Worm (Caenorhabditis elegans) whole organism, early embryonic: ENCODE results near the gene C50E3.7.

ENCODE experiments used
- B0310.2 ChIP-seq: sonication (generic microtip); optimal IDR thresholded peaks from 2 replicates; lab custom pipeline; 2016; ENCODE audit warnings: mild to moderate bottlenecking, missing genetic modification characterization, missing compliant biosample characterization
- F13C5.2 ChIP-seq: sonication (generic microtip); optimal IDR thresholded peaks from 2 replicates; lab custom pipeline; 2017; ENCODE audit warnings: mild to moderate bottlenecking, missing genetic modification characterization, inconsistent platforms, missing compliant biosample characterization
- aly-1 ChIP-seq: sonication (generic microtip); optimal IDR thresholded peaks from 2 replicates; lab custom pipeline; 2016; ENCODE audit warnings: missing genetic modification characterization, missing compliant biosample characterization
- ama-1 ChIP-seq: fragments of 150-350 bp; optimal IDR thresholded peaks from 2 replicates; lab custom pipeline; 2014
- ceh-13 ChIP-seq: fragments of 200-800 bp; sonication (Bioruptor generic); optimal IDR thresholded peaks from 2 replicates; lab custom pipeline; 2018; ENCODE audit warnings: mild to moderate bottlenecking, missing genetic modification characterization, missing compliant biosample characterization
- ceh-36 ChIP-seq: sonication (generic microtip); optimal IDR thresholded peaks from 2 replicates; lab custom pipeline; 2016; ENCODE audit warnings: missing genetic modification characterization, inconsistent platforms, missing compliant biosample characterization
- ets-7 ChIP-seq: sonication (generic microtip); optimal IDR thresholded peaks from 2 replicates; lab custom pipeline; 2016; ENCODE audit warnings: missing genotype, missing genetic modification characterization, missing compliant biosample characterization
- flt-1 ChIP-seq: fragments of 200-800 bp; sonication (Bioruptor generic); IDR thresholded peaks from 2 replicates; pipeline ENCODE4 v1.3.6; 2022; ENCODE audit warnings: missing genetic modification characterization, missing compliant biosample characterization
- hmbx-1 ChIP-seq: sonication (generic microtip); optimal IDR thresholded peaks from 2 replicates; lab custom pipeline; 2016; ENCODE audit warnings: mild to moderate bottlenecking, missing genetic modification characterization, missing compliant biosample characterization
- hmg-4 ChIP-seq: fragments of 200-800 bp; sonication (Bioruptor generic); optimal IDR thresholded peaks from 2 replicates; lab custom pipeline; 2018; ENCODE audit warnings: mild to moderate bottlenecking, missing genetic modification characterization, missing compliant biosample characterization
- hnd-1 ChIP-seq: sonication (generic microtip); optimal IDR thresholded peaks from 2 replicates; lab custom pipeline; 2016; ENCODE audit warnings: missing genetic modification characterization, missing compliant biosample characterization
- pes-1 ChIP-seq: fragments of 200-800 bp; sonication (Bioruptor generic); IDR thresholded peaks from 2 replicates; pipeline ENCODE4 v1.3.6; 2022; ENCODE audit warnings: missing genetic modification reagents, missing genetic modification characterization, missing compliant biosample characterization
- scrt-1 ChIP-seq: fragments of 200-800 bp; sonication (Bioruptor generic); IDR thresholded peaks from 2 replicates; pipeline ENCODE4 v1.3.6; 2022; ENCODE audit warnings: missing genetic modification characterization, missing compliant biosample characterization
- sea-1 ChIP-seq: fragments of 200-800 bp; sonication (Bioruptor generic); conservative IDR thresholded peaks from 2 replicates; pipeline ENCODE4 v1.3.6; 2022; ENCODE audit warnings: missing genetic modification characterization, missing compliant biosample characterization
- tbx-11 ChIP-seq: fragments of 200-800 bp; sonication (Bioruptor generic); IDR thresholded peaks from 2 replicates; pipeline ENCODE4 v1.3.6; 2022; ENCODE audit warnings: missing genetic modification characterization, missing compliant biosample characterization
- tbx-37 ChIP-seq: fragments of 200-800 bp; sonication (Bioruptor generic); conservative IDR thresholded peaks from 2 replicates; pipeline ENCODE4 v1.3.6; 2022; ENCODE audit warnings: missing genetic modification reagents, missing genetic modification characterization, missing compliant biosample characterization
- tra-4 ChIP-seq: sonication (generic microtip); optimal IDR thresholded peaks from 2 replicates; lab custom pipeline; 2017; ENCODE audit warnings: missing genetic modification characterization, missing compliant biosample characterization

C50E3.7 gene

ce11 chrV:7598269-7598668 is at the start of gene C50E3.7:
Gene C50E3.7 (minus strand): TSS chrV:7598369.
- TF ChIP-seq ets-7 (tag; lab: Kevin White, UChicago) (no peak), hmbx-1 (tag; lab: Kevin White, UChicago) (no peak), ceh-13 (GFP tag; lab: Kevin White, UChicago) (no peak), scrt-1 (no peak), ama-1 (no peak), hmg-4 (GFP tag; lab: Kevin White, UChicago) (no peak), hnd-1 (tag; lab: Kevin White, UChicago) (no peak), tbx-11 (GFP tag; lab: Robert Waterston, UW) (no peak), pes-1 (GFP tag; lab: Robert Waterston, UW) (no peak), tra-4 (tag; lab: Kevin White, UChicago) (no peak)

- TF ChIP-seq ama-1 (no peak), B0310.2 (tag; lab: Kevin White, UChicago) (no peak), tbx-11 (GFP tag; lab: Robert Waterston, UW) (no peak)
Observed at ce11 chrV:7647147-7647546, 49.0 kb upstream of the C50E3.7 start.

DNA sequence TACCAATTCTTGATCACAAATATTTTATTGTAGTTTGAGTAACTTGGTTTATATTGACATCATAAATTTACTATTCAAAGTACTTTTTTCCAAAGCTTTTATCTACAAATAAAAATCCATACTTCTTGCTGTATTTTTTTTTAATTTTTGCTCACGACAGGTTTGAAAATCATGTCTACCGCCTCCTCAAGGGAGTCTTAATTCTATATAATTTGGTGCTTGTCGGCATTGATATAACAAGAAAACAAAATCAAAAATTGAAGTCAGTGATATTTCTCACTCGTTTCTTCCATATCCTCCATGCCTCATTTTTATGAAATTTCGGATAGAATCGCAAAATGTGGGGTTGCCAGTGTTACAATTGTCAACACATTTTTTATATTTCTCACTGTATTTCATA is 47.3 kb upstream of the C50E3.7 start, which contains the start of gene str-47:
Gene str-47 (plus strand): TSS at position 301 of the 400 bp plus-strand sequence.
- TF ChIP-seq aly-1 (tag; lab: Kevin White, UChicago) = no peak
- no peak for TF ChIP-seq tra-4 (tag; lab: Kevin White, UChicago)
- no peak for TF ChIP-seq pes-1 (GFP tag; lab: Robert Waterston, UW)
- no peak for TF ChIP-seq ceh-13 (GFP tag; lab: Kevin White, UChicago)
- TF ChIP-seq flt-1 (GFP tag; lab: Robert Waterston, UW) = no peak
- no peak for TF ChIP-seq F13C5.2 (tag; lab: Kevin White, UChicago)
- TF ChIP-seq scrt-1 = no peak
- TF ChIP-seq hmbx-1 (tag; lab: Kevin White, UChicago) = no peak
- no peak for TF ChIP-seq ceh-36 (tag; lab: Kevin White, UChicago)
- no peak for TF ChIP-seq ets-7 (tag; lab: Kevin White, UChicago)

- TF ChIP-seq hmg-4 (GFP tag; lab: Kevin White, UChicago) = no peak
- TF ChIP-seq ceh-36 (tag; lab: Kevin White, UChicago) = no peak
- no peak for TF ChIP-seq tra-4 (tag; lab: Kevin White, UChicago)
- TF ChIP-seq hnd-1 (tag; lab: Kevin White, UChicago) = no peak
- TF ChIP-seq B0310.2 (tag; lab: Kevin White, UChicago) = no peak
- TF ChIP-seq ceh-13 (GFP tag; lab: Kevin White, UChicago) = no peak
- no peak for TF ChIP-seq ets-7 (tag; lab: Kevin White, UChicago)
- no peak for TF ChIP-seq tbx-11 (GFP tag; lab: Robert Waterston, UW)
- TF ChIP-seq pes-1 (GFP tag; lab: Robert Waterston, UW) = no peak
- no peak for TF ChIP-seq sea-1 (GFP tag; lab: Robert Waterston, UW)
- no peak for TF ChIP-seq F13C5.2 (tag; lab: Kevin White, UChicago)
- no peak for TF ChIP-seq tbx-37 (GFP tag; lab: Robert Waterston, UW)
- no peak for TF ChIP-seq aly-1 (tag; lab: Kevin White, UChicago)
- no peak for TF ChIP-seq scrt-1
- no peak for TF ChIP-seq flt-1 (GFP tag; lab: Robert Waterston, UW)
- TF ChIP-seq hmbx-1 (tag; lab: Kevin White, UChicago) = no peak
- no peak for TF ChIP-seq ama-1
Observed at ce11 chrV:7643416-7643815, 45.2 kb upstream of the C50E3.7 start, which contains the start of gene F07C4.11. Gene F07C4.11 (minus strand): TSS chrV:7643516.

ce11 chrV:7641718-7642117 is 43.5 kb upstream of the C50E3.7 start:
- no peak for TF ChIP-seq aly-1 (tag; lab: Kevin White, UChicago)
- no peak for TF ChIP-seq ceh-36 (tag; lab: Kevin White, UChicago)
- TF ChIP-seq hmbx-1 (tag; lab: Kevin White, UChicago) = no peak
- TF ChIP-seq scrt-1 = no peak
- TF ChIP-seq B0310.2 (tag; lab: Kevin White, UChicago) = no peak
- TF ChIP-seq pes-1 (GFP tag; lab: Robert Waterston, UW) = no peak
- TF ChIP-seq ets-7 (tag; lab: Kevin White, UChicago) = no peak
- TF ChIP-seq sea-1 (GFP tag; lab: Robert Waterston, UW) = no peak
- no peak for TF ChIP-seq flt-1 (GFP tag; lab: Robert Waterston, UW)
- TF ChIP-seq tra-4 (tag; lab: Kevin White, UChicago) = no peak
- TF ChIP-seq hnd-1 (tag; lab: Kevin White, UChicago) = no peak
- TF ChIP-seq F13C5.2 (tag; lab: Kevin White, UChicago) = no peak
- TF ChIP-seq ceh-13 (GFP tag; lab: Kevin White, UChicago) = no peak
- TF ChIP-seq hmg-4 (GFP tag; lab: Kevin White, UChicago) = no peak

DNA sequence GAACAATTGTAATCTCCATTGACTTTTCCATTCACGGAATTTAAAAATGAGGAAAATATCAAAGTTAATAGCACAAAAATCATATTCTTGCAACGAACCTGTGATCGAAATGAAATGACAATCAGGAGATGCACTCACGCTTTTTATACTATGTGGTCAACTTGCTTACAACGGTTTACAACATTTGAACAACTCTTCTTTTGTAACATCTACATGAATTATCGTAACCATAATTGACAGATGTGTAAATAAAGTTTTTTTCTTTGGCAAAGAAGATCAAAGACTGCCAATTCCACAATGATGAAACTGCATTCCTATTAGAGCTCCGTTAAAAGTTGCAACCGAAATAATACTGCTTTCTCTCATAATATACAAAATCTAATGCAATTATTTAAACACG is 41.6 kb upstream of the C50E3.7 start, which contains the start of gene F07C4.10:
Gene F07C4.10 (minus strand): TSS at position 101 of the 400 bp plus-strand sequence.
- no peak for TF ChIP-seq F13C5.2 (tag; lab: Kevin White, UChicago)
- no peak for TF ChIP-seq tbx-11 (GFP tag; lab: Robert Waterston, UW)
- TF ChIP-seq tbx-37 (GFP tag; lab: Robert Waterston, UW) = no peak
- TF ChIP-seq hmbx-1 (tag; lab: Kevin White, UChicago) = no peak
- TF ChIP-seq scrt-1 = no peak
- no peak for TF ChIP-seq pes-1 (GFP tag; lab: Robert Waterston, UW)
- TF ChIP-seq sea-1 (GFP tag; lab: Robert Waterston, UW) = no peak
- TF ChIP-seq ceh-13 (GFP tag; lab: Kevin White, UChicago) = no peak
- no peak for TF ChIP-seq tra-4 (tag; lab: Kevin White, UChicago)
- no peak for TF ChIP-seq flt-1 (GFP tag; lab: Robert Waterston, UW)
- TF ChIP-seq aly-1 (tag; lab: Kevin White, UChicago) = no peak
- TF ChIP-seq ama-1 = no peak
- TF ChIP-seq ets-7 (tag; lab: Kevin White, UChicago) = no peak
- TF ChIP-seq hnd-1 (tag; lab: Kevin White, UChicago) = no peak
- no peak for TF ChIP-seq B0310.2 (tag; lab: Kevin White, UChicago)
- no peak for TF ChIP-seq ceh-36 (tag; lab: Kevin White, UChicago)
- TF ChIP-seq hmg-4 (GFP tag; lab: Kevin White, UChicago) = no peak

ce11 chrV:7639356-7639755 is 41.2 kb upstream of the C50E3.7 start:
- no peak for TF ChIP-seq ets-7 (tag; lab: Kevin White, UChicago)
- no peak for TF ChIP-seq aly-1 (tag; lab: Kevin White, UChicago)
- no peak for TF ChIP-seq hmbx-1 (tag; lab: Kevin White, UChicago)
- no peak for TF ChIP-seq tbx-11 (GFP tag; lab: Robert Waterston, UW)
- no peak for TF ChIP-seq B0310.2 (tag; lab: Kevin White, UChicago)
- TF ChIP-seq sea-1 (GFP tag; lab: Robert Waterston, UW) = no peak
- no peak for TF ChIP-seq hmg-4 (GFP tag; lab: Kevin White, UChicago)
- TF ChIP-seq ama-1 = no peak
- no peak for TF ChIP-seq tra-4 (tag; lab: Kevin White, UChicago)
- no peak for TF ChIP-seq hnd-1 (tag; lab: Kevin White, UChicago)
- no peak for TF ChIP-seq F13C5.2 (tag; lab: Kevin White, UChicago)
- no peak for TF ChIP-seq scrt-1
- no peak for TF ChIP-seq ceh-36 (tag; lab: Kevin White, UChicago)
- TF ChIP-seq ceh-13 (GFP tag; lab: Kevin White, UChicago) = no peak
